Fruit fly (Drosophila melanogaster) whole organism, prepupa: ENCODE measurements around the gene Shab.

ENCODE experiments used
- Blimp-1 ChIP-seq: fragments of 200-800 bp; sonication (Bioruptor generic); optimal IDR thresholded peaks from 3 replicates; lab custom pipeline; 2017; ENCODE audit warnings: missing biosample characterization, missing genetic modification characterization, mild to moderate bottlenecking, moderate library complexity, missing genetic modification reagents
- CG10631 ChIP-seq: fragments of 200-800 bp; sonication (Bioruptor generic); optimal IDR thresholded peaks from 2 replicates; lab custom pipeline; 2016; ENCODE audit warnings: missing biosample characterization, missing genetic modification characterization
- CG10669 ChIP-seq: fragments of 200-800 bp; sonication (Bioruptor generic); optimal IDR thresholded peaks from 3 replicates; lab custom pipeline; 2018; ENCODE audit warnings: missing biosample characterization, mild to moderate bottlenecking, missing genetic modification characterization, moderate library complexity
- CG11294 ChIP-seq: fragments of 200-800 bp; sonication (Bioruptor generic); IDR thresholded peaks from 2 replicates; pipeline ENCODE4 v1.3.6; 2022; ENCODE audit warnings: missing biosample characterization, missing genetic modification characterization
- CG11762 ChIP-seq: fragments of 200-800 bp; sonication (Bioruptor generic); optimal IDR thresholded peaks from 3 replicates; lab custom pipeline; 2016; ENCODE audit warnings: missing biosample characterization, missing genetic modification characterization; ENCODE audit not compliant: insufficient read depth
- CG11902 ChIP-seq: fragments of 200-800 bp; sonication (Bioruptor generic); optimal IDR thresholded peaks from 3 replicates; lab custom pipeline; 2016; ENCODE audit warnings: missing biosample characterization, missing genetic modification characterization
- CG15336 ChIP-seq: fragments of 200-800 bp; sonication (Bioruptor generic); IDR thresholded peaks from 2 replicates; pipeline ENCODE4 v1.3.6; 2022; ENCODE audit warnings: missing biosample characterization, missing genetic modification characterization
- CG16779 ChIP-seq: fragments of 200-800 bp; sonication (Bioruptor generic); optimal IDR thresholded peaks from 3 replicates; lab custom pipeline; 2017; ENCODE audit warnings: missing biosample characterization, mild to moderate bottlenecking, missing genetic modification characterization
- CG3032 ChIP-seq: fragments of 200-800 bp; optimal IDR thresholded peaks from 2 replicates; lab custom pipeline; 2019; ENCODE audit warnings: missing biosample characterization, mild to moderate bottlenecking, missing genetic modification characterization, moderate library complexity
- CG31627 ChIP-seq: fragments of 200-800 bp; sonication (Bioruptor generic); optimal IDR thresholded peaks from 3 replicates; lab custom pipeline; 2016; ENCODE audit warnings: missing biosample characterization, missing genetic modification characterization
- CG32006 ChIP-seq: fragments of 200-800 bp; sonication (Bioruptor generic); optimal IDR thresholded peaks from 3 replicates; lab custom pipeline; 2017; ENCODE audit warnings: missing biosample characterization, mild to moderate bottlenecking, missing genetic modification characterization
- CG34406 ChIP-seq: fragments of 200-800 bp; sonication (Bioruptor generic); optimal IDR thresholded peaks from 3 replicates; lab custom pipeline; 2016; ENCODE audit warnings: missing biosample characterization, missing genetic modification characterization
- CG3919 ChIP-seq: fragments of 200-800 bp; sonication (Bioruptor generic); optimal IDR thresholded peaks from 3 replicates; lab custom pipeline; 2016; ENCODE audit warnings: missing biosample characterization, missing genetic modification characterization
- CG6163 ChIP-seq: fragments of 200-800 bp; sonication (Bioruptor generic); IDR thresholded peaks from 3 replicates; pipeline ENCODE4 v1.3.6; 2022; ENCODE audit warnings: missing biosample characterization, missing genetic modification characterization
- CG6792 ChIP-seq: fragments of 200-800 bp; sonication (Bioruptor generic); optimal IDR thresholded peaks from 3 replicates; lab custom pipeline; 2016; ENCODE audit warnings: missing biosample characterization, missing genetic modification characterization
- CG6854 ChIP-seq: fragments of 200-800 bp; sonication (Bioruptor generic); optimal IDR thresholded peaks from 2 replicates; lab custom pipeline; 2017; ENCODE audit warnings: missing biosample characterization, mild to moderate bottlenecking, missing genetic modification characterization
- CG7368 ChIP-seq: fragments of 200-800 bp; sonication (Bioruptor generic); optimal IDR thresholded peaks from 3 replicates; lab custom pipeline; 2016; ENCODE audit warnings: missing biosample characterization, missing genetic modification characterization
- CG8119 ChIP-seq: fragments of 200-800 bp; sonication (Bioruptor generic); IDR thresholded peaks from 3 replicates; pipeline ENCODE4 v1.3.6; 2022; ENCODE audit warnings: missing biosample characterization, missing genetic modification characterization
- CG8632 ChIP-seq: fragments of 200-800 bp; sonication (Bioruptor generic); optimal IDR thresholded peaks from 3 replicates; lab custom pipeline; 2016; ENCODE audit warnings: missing biosample characterization, missing genetic modification characterization
- CG9139 ChIP-seq: fragments of 200-800 bp; sonication (Bioruptor generic); optimal IDR thresholded peaks from 3 replicates; lab custom pipeline; 2017; ENCODE audit warnings: missing biosample characterization, mild to moderate bottlenecking, missing genetic modification characterization
- Eip75B ChIP-seq: fragments of 200-800 bp; sonication (Bioruptor generic); optimal IDR thresholded peaks from 3 replicates; lab custom pipeline; 2016; ENCODE audit warnings: missing biosample characterization, missing genetic modification characterization
- Eip78C ChIP-seq: fragments of 200-800 bp; sonication (Bioruptor generic); peaks from one replicate; lab custom pipeline; 2016; ENCODE audit warnings: missing biosample characterization, missing genetic modification characterization
- Eip93F ChIP-seq: fragments of 200-800 bp; sonication (Bioruptor generic); optimal IDR thresholded peaks from 2 replicates; lab custom pipeline; 2016; ENCODE audit warnings: missing biosample characterization, mild to moderate bottlenecking, missing genetic modification characterization
- Ets21C ChIP-seq: fragments of 200-800 bp; sonication (Bioruptor generic); optimal IDR thresholded peaks from 3 replicates; lab custom pipeline; 2016; ENCODE audit warnings: missing biosample characterization, missing genetic modification characterization
- Ets96B ChIP-seq: fragments of 200-800 bp; optimal IDR thresholded peaks from 2 replicates; lab custom pipeline; 2019; ENCODE audit warnings: missing biosample characterization, mild to moderate bottlenecking, missing genetic modification characterization, moderate library complexity
- Gug ChIP-seq: fragments of 200-800 bp; sonication (Bioruptor generic); IDR thresholded peaks from 2 replicates; pipeline ENCODE4 v1.3.6; 2022; ENCODE audit warnings: missing biosample characterization, missing genetic modification characterization
- Hr38 ChIP-seq: sonication (Bioruptor generic); optimal IDR thresholded peaks from 2 replicates; lab custom pipeline; 2016; ENCODE audit warnings: missing biosample characterization, missing genetic modification characterization
- Hr4 ChIP-seq: fragments of 200-800 bp; sonication (Bioruptor generic); optimal IDR thresholded peaks from 3 replicates; lab custom pipeline; 2016; ENCODE audit warnings: missing biosample characterization, missing genetic modification characterization
- Lpt ChIP-seq: fragments of 200-800 bp; sonication (Bioruptor generic); optimal IDR thresholded peaks from 3 replicates; lab custom pipeline; 2016; ENCODE audit warnings: missing biosample characterization, missing genetic modification characterization
- OdsH ChIP-seq: fragments of 200-800 bp; sonication (Bioruptor generic); optimal IDR thresholded peaks from 3 replicates; lab custom pipeline; 2016; ENCODE audit warnings: missing biosample characterization, missing genetic modification characterization
- Sox14 ChIP-seq: fragments of 200-800 bp; sonication (Bioruptor generic); optimal IDR thresholded peaks from 3 replicates; lab custom pipeline; 2016; ENCODE audit warnings: missing biosample characterization, missing genetic modification characterization
- Sox15 ChIP-seq: fragments of 200-800 bp; sonication (Bioruptor generic); optimal IDR thresholded peaks from 3 replicates; lab custom pipeline; 2016; ENCODE audit warnings: missing biosample characterization, missing genetic modification characterization
- acj6 ChIP-seq: fragments of 200-800 bp; sonication (Bioruptor generic); optimal IDR thresholded peaks from 3 replicates; lab custom pipeline; 2016; ENCODE audit warnings: missing biosample characterization, missing genetic modification characterization
- cyc ChIP-seq: fragments of 200-800 bp; sonication (Bioruptor generic); optimal IDR thresholded peaks from 3 replicates; lab custom pipeline; 2016; ENCODE audit warnings: missing biosample characterization, missing genetic modification characterization
- dac ChIP-seq: fragments of 200-800 bp; sonication (Bioruptor generic); optimal IDR thresholded peaks from 2 replicates; lab custom pipeline; 2017; ENCODE audit warnings: missing biosample characterization, mild to moderate bottlenecking, missing genetic modification characterization
- dsx ChIP-seq: fragments of 200-800 bp; optimal IDR thresholded peaks from 3 replicates; lab custom pipeline; 2019; ENCODE audit warnings: missing biosample characterization, mild to moderate bottlenecking, missing genetic modification characterization, moderate library complexity; ENCODE audit not compliant: poor library complexity, severe bottlenecking
- eg ChIP-seq: fragments of 200-800 bp; sonication (Bioruptor generic); IDR thresholded peaks from 3 replicates; pipeline ENCODE4 v1.3.6; 2022; ENCODE audit warnings: missing biosample characterization, missing genetic modification characterization
- fd59A ChIP-seq: fragments of 200-800 bp; sonication (Bioruptor generic); optimal IDR thresholded peaks from 2 replicates; lab custom pipeline; 2017; ENCODE audit warnings: missing biosample characterization, mild to moderate bottlenecking, missing genetic modification characterization, missing genetic modification reagents
- fd85E ChIP-seq: fragments of 200-800 bp; sonication (Bioruptor generic); optimal IDR thresholded peaks from 3 replicates; lab custom pipeline; 2016; ENCODE audit warnings: missing biosample characterization, missing genetic modification characterization
- lz ChIP-seq: fragments of 200-800 bp; sonication (Bioruptor generic); optimal IDR thresholded peaks from 3 replicates; lab custom pipeline; 2016; ENCODE audit warnings: missing biosample characterization, missing genetic modification characterization
- net ChIP-seq: fragments of 200-800 bp; sonication (Bioruptor generic); optimal IDR thresholded peaks from 3 replicates; lab custom pipeline; 2016; ENCODE audit warnings: missing biosample characterization, missing genetic modification characterization
- pdm3 ChIP-seq: fragments of 200-800 bp; sonication (Bioruptor generic); optimal IDR thresholded peaks from 3 replicates; lab custom pipeline; 2016; ENCODE audit warnings: missing biosample characterization, missing genetic modification characterization
- salr ChIP-seq, 2 experiments: fragments of 200-800 bp; sonication (Bioruptor generic); optimal IDR thresholded peaks; 3 replicates each; lab custom pipeline; 2016 to 2018; ENCODE audit warnings: missing biosample characterization in 2 of 2, missing genetic modification characterization in 2 of 2, mild to moderate bottlenecking in 1 of 2
- spab ChIP-seq: fragments of 200-800 bp; sonication (Bioruptor generic); optimal IDR thresholded peaks from 2 replicates; lab custom pipeline; 2017; ENCODE audit warnings: missing biosample characterization, mild to moderate bottlenecking, missing genetic modification characterization, missing genetic modification reagents
- ss ChIP-seq, 2 experiments: fragments of 200-800 bp; sonication (Bioruptor generic); optimal IDR thresholded peaks; 2 replicates in 1 of 2; 3 replicates in 1 of 2; lab custom pipeline; 2017 to 2018; ENCODE audit warnings: mild to moderate bottlenecking in 2 of 2, missing biosample characterization in 2 of 2, missing genetic modification characterization in 2 of 2, moderate library complexity in 1 of 2
- svp ChIP-seq: fragments of 200-800 bp; sonication (Bioruptor generic); peaks from one replicate; lab custom pipeline; 2016; ENCODE audit warnings: missing biosample characterization, missing genetic modification characterization
- topi ChIP-seq: fragments of 200-800 bp; sonication (Bioruptor generic); optimal IDR thresholded peaks from 3 replicates; lab custom pipeline; 2016; ENCODE audit warnings: missing biosample characterization, missing genetic modification characterization
- vri ChIP-seq: fragments of 200-800 bp; sonication (Bioruptor generic); optimal IDR thresholded peaks from 3 replicates; lab custom pipeline; 2016; ENCODE audit warnings: missing biosample characterization, mild to moderate bottlenecking, missing genetic modification characterization

Gene Shab

dm6 chr3L:2865564-2865963, 29.3 kb upstream of the Shab start (continued):
- TF ChIP-seq pdm3 (GFP tag; lab: Kevin White, UChicago) (peak; percentile 27), net (GFP tag; lab: Kevin White, UChicago) (no peak), lz (GFP tag; lab: Kevin White, UChicago) (peak; percentile 35), topi (GFP tag; lab: Kevin White, UChicago) (peak; percentile 29), CG3032 (tag; lab: Kevin White, UChicago) (peak; percentile 24), Lpt (GFP tag; lab: Kevin White, UChicago) (no peak), CG10669 (GFP tag; lab: Kevin White, UChicago) (peak; percentile 15), Sox14 (GFP tag; lab: Kevin White, UChicago) (no peak), CG11762 (GFP tag; lab: Kevin White, UChicago) (no peak), dsx (GFP tag; lab: Kevin White, UChicago) (peak; percentile 6), CG8632 (GFP tag; lab: Kevin White, UChicago) (no peak), CG32006 (GFP tag; lab: Kevin White, UChicago) (peak; percentile 36), CG31627 (peak; percentile 7), eg (GFP tag; lab: Robert Waterston, UW) (0 out of 3 replicates have a peak, but pooled peaks have one; percentile 52), ss (GFP tag; optimal IDR thresholded peaks at IDR 0.05; lab: Kevin White, UChicago) (peak; percentile 21 to 53), CG6854 (GFP tag; lab: Kevin White, UChicago) (no peak)

- TF ChIP-seq Lpt (GFP tag; lab: Kevin White, UChicago) (no peak), net (GFP tag; lab: Kevin White, UChicago) (peak; percentile 33), Eip75B (peak; percentile 55), OdsH (GFP tag; lab: Kevin White, UChicago) (peak; percentile 58), Ets96B (tag; lab: Kevin White, UChicago) (peak; percentile 82), CG6792 (peak; percentile 45), CG10631 (peak; percentile 36), dsx (GFP tag; lab: Kevin White, UChicago) (peak; percentile 64), Gug (GFP tag; lab: Robert Waterston, UW) (no peak), CG6854 (GFP tag; lab: Kevin White, UChicago) (no peak), CG11762 (GFP tag; lab: Kevin White, UChicago) (peak; percentile 29), CG9139 (GFP tag; lab: Kevin White, UChicago) (peak; percentile 45), CG7368 (GFP tag; lab: Kevin White, UChicago) (no peak), dac (GFP tag; lab: Kevin White, UChicago) (no peak), vri (GFP tag; lab: Kevin White, UChicago) (peak; percentile 52), Eip93F (GFP tag; lab: Kevin White, UChicago) (no peak), CG15336 (GFP tag; lab: Robert Waterston, UW) (no peak), CG11902 (GFP tag; lab: Kevin White, UChicago) (peak; percentile 50), acj6 (peak; percentile 59), CG10669 (GFP tag; lab: Kevin White, UChicago) (peak; percentile 81), CG3919 (peak; percentile 63), fd85E (GFP tag; lab: Kevin White, UChicago) (no peak), ss (GFP tag; optimal IDR thresholded peaks at IDR 0.05; lab: Kevin White, UChicago) (peak in 1 of 2 experiments; percentile 43), svp (GFP tag; lab: Kevin White, UChicago) (peak; percentile 79), Blimp-1 (GFP tag; lab: Kevin White, UChicago) (peak; percentile 17), CG31627 (peak; percentile 42), salr (GFP tag; optimal IDR thresholded peaks at IDR 0.05; lab: Kevin White, UChicago) (peak in 1 of 2 experiments; percentile 63), CG8119 (GFP tag; lab: Robert Waterston, UW) (0 out of 3 replicates have a peak, but pooled peaks have one; percentile 19), Hr4 (GFP tag; lab: Kevin White, UChicago) (no peak), CG11294 (GFP tag; lab: Robert Waterston, UW) (no peak), CG6163 (GFP tag; lab: Robert Waterston, UW) (peak; percentile 70; the same call in 1 of the 3 replicates), fd59A (GFP tag; lab: Kevin White, UChicago) (peak; percentile 55), cyc (GFP tag; lab: Kevin White, UChicago) (peak; percentile 46), topi (GFP tag; lab: Kevin White, UChicago) (peak; percentile 62), Sox15 (GFP tag; lab: Kevin White, UChicago) (peak; percentile 27), CG16779 (tag; lab: Kevin White, UChicago) (no peak), Ets21C (no peak), spab (GFP tag; lab: Kevin White, UChicago) (peak; percentile 59), CG32006 (GFP tag; lab: Kevin White, UChicago) (no peak), Eip78C (peak; percentile 89), CG34406 (GFP tag; lab: Kevin White, UChicago) (peak; percentile 49), Hr38 (GFP tag; lab: Kevin White, UChicago) (no peak)
Observed at dm6 chr3L:2866843-2867242, 28.0 kb upstream of the Shab start.
